Fruit fly (Drosophila melanogaster) whole organism, embryonic: ENCODE measurements around the gene Gycbeta100B.

Experiments used
- Aef1 ChIP-seq: fragments of 200-800 bp; sonication (Bioruptor generic); IDR thresholded peaks from 3 replicates; pipeline ENCODE4 v1.3.6; 2022; ENCODE audit warnings: missing biosample characterization, missing genetic modification characterization
- Atf6 ChIP-seq: fragments of 200-800 bp; sonication (Bioruptor generic); IDR thresholded peaks from 2 replicates; pipeline ENCODE4 v1.3.6; 2022; ENCODE audit warnings: missing biosample characterization, missing genetic modification characterization
- B-H2 ChIP-seq: fragments of 200-800 bp; sonication (Bioruptor generic); optimal IDR thresholded peaks from 2 replicates; lab custom pipeline; 2018; ENCODE audit warnings: missing biosample characterization, mild to moderate bottlenecking, missing genetic modification characterization
- BEAF-32 ChIP-seq: fragments of 200-800 bp; sonication (Bioruptor generic); optimal IDR thresholded peaks from 3 replicates; lab custom pipeline; 2017; ENCODE audit warnings: missing biosample characterization, missing genetic modification characterization, mild to moderate bottlenecking, moderate library complexity, missing genetic modification reagents
- BtbVII ChIP-seq: fragments of 200-800 bp; sonication (Bioruptor generic); optimal IDR thresholded peaks from 3 replicates; lab custom pipeline; 2017; ENCODE audit warnings: missing biosample characterization, mild to moderate bottlenecking, missing genetic modification characterization
- CG10543 ChIP-seq: fragments of 200-800 bp; sonication (Bioruptor generic); optimal IDR thresholded peaks from 3 replicates; lab custom pipeline; 2017; ENCODE audit warnings: missing biosample characterization, mild to moderate bottlenecking, missing genetic modification characterization, moderate library complexity
- CG11085 ChIP-seq: fragments of 200-800 bp; sonication (Bioruptor generic); IDR thresholded peaks from 2 replicates; pipeline ENCODE4 v1.3.6; 2022; ENCODE audit warnings: missing biosample characterization, missing genetic modification characterization
- CG11093 ChIP-seq: fragments of 200-800 bp; sonication (Bioruptor generic); IDR thresholded peaks from 3 replicates; pipeline ENCODE4 v1.3.6; 2022; ENCODE audit warnings: missing biosample characterization, missing genetic modification characterization
- CG12659 ChIP-seq: fragments of 200-800 bp; sonication (Bioruptor generic); optimal IDR thresholded peaks from 3 replicates; lab custom pipeline; 2017; ENCODE audit warnings: mild to moderate bottlenecking, missing biosample characterization, missing genetic modification reagents, missing genetic modification characterization
- CG12769 ChIP-seq: fragments of 200-800 bp; sonication (Bioruptor generic); optimal IDR thresholded peaks from 2 replicates; lab custom pipeline; 2019; ENCODE audit warnings: missing biosample characterization, mild to moderate bottlenecking, missing genetic modification characterization, moderate library complexity
- CG13296 ChIP-seq: fragments of 200-800 bp; sonication (Bioruptor generic); optimal IDR thresholded peaks from 3 replicates; lab custom pipeline; 2018; ENCODE audit warnings: missing biosample characterization, mild to moderate bottlenecking, missing genetic modification characterization
- CG15479 ChIP-seq: fragments of 200-800 bp; sonication (Bioruptor generic); optimal IDR thresholded peaks from 3 replicates; lab custom pipeline; 2019; ENCODE audit warnings: missing biosample characterization, mild to moderate bottlenecking, missing genetic modification characterization, moderate library complexity
- CG15514 ChIP-seq: fragments of 200-800 bp; sonication (Bioruptor generic); optimal IDR thresholded peaks from 3 replicates; lab custom pipeline; 2017; ENCODE audit warnings: missing biosample characterization, missing genetic modification characterization, mild to moderate bottlenecking, moderate library complexity, missing genetic modification reagents
- CG17186 ChIP-seq: fragments of 200-800 bp; sonication (Bioruptor generic); optimal IDR thresholded peaks from 3 replicates; lab custom pipeline; 2017; ENCODE audit warnings: missing biosample characterization, missing genetic modification reagents, missing genetic modification characterization
- CG17359 ChIP-seq: fragments of 200-800 bp; sonication (Bioruptor generic); optimal IDR thresholded peaks from 3 replicates; lab custom pipeline; 2018; ENCODE audit warnings: missing biosample characterization, mild to moderate bottlenecking, missing genetic modification characterization, moderate library complexity
- CG17802 ChIP-seq: fragments of 200-800 bp; sonication (Bioruptor generic); optimal IDR thresholded peaks from 2 replicates; lab custom pipeline; 2018; ENCODE audit warnings: missing biosample characterization, mild to moderate bottlenecking, missing genetic modification characterization, moderate library complexity
- CG17912 ChIP-seq: fragments of 200-800 bp; sonication (Bioruptor generic); optimal IDR thresholded peaks from 2 replicates; lab custom pipeline; 2018; ENCODE audit warnings: missing biosample characterization, mild to moderate bottlenecking, missing genetic modification characterization
- CG30020 ChIP-seq: fragments of 200-800 bp; optimal IDR thresholded peaks from 2 replicates; lab custom pipeline; 2019; ENCODE audit warnings: missing biosample characterization, mild to moderate bottlenecking, missing genetic modification characterization, moderate library complexity
- CG4282 ChIP-seq: fragments of 200-800 bp; sonication (Bioruptor generic); optimal IDR thresholded peaks from 2 replicates; lab custom pipeline; 2016; ENCODE audit warnings: missing biosample characterization, missing genetic modification characterization
- CG43689 ChIP-seq: fragments of 200-800 bp; sonication (Bioruptor generic); IDR thresholded peaks from 2 replicates; pipeline ENCODE4 v1.3.6; 2022; ENCODE audit warnings: missing biosample characterization, missing genetic modification characterization
- CG6683 ChIP-seq: fragments of 200-800 bp; sonication (Bioruptor generic); optimal IDR thresholded peaks from 2 replicates; lab custom pipeline; 2017; ENCODE audit warnings: missing biosample characterization, mild to moderate bottlenecking, missing genetic modification characterization, missing genetic modification reagents
- CG7987 ChIP-seq: fragments of 200-800 bp; sonication (Bioruptor generic); optimal IDR thresholded peaks from 2 replicates; lab custom pipeline; 2018; ENCODE audit warnings: missing biosample characterization, mild to moderate bottlenecking, missing genetic modification characterization, moderate library complexity
- CG8281 ChIP-seq: fragments of 200-800 bp; sonication (Bioruptor generic); optimal IDR thresholded peaks from 2 replicates; lab custom pipeline; 2018; ENCODE audit warnings: missing biosample characterization, mild to moderate bottlenecking, missing genetic modification characterization, moderate library complexity
- CG9727 ChIP-seq: fragments of 200-800 bp; sonication (Bioruptor generic); optimal IDR thresholded peaks from 3 replicates; lab custom pipeline; 2017; ENCODE audit warnings: missing biosample characterization, mild to moderate bottlenecking, missing genetic modification characterization
- CG9797 ChIP-seq: fragments of 200-800 bp; sonication (Bioruptor generic); optimal IDR thresholded peaks from 3 replicates; lab custom pipeline; 2018; ENCODE audit warnings: missing biosample characterization, mild to moderate bottlenecking, missing genetic modification characterization
- CG9817 ChIP-seq: fragments of 200-800 bp; sonication (Bioruptor generic); optimal IDR thresholded peaks from 2 replicates; lab custom pipeline; 2018; ENCODE audit warnings: missing biosample characterization, mild to moderate bottlenecking, missing genetic modification characterization, moderate library complexity
- D19A ChIP-seq: fragments of 200-800 bp; optimal IDR thresholded peaks from 3 replicates; lab custom pipeline; 2019; ENCODE audit warnings: missing biosample characterization, mild to moderate bottlenecking, missing genetic modification characterization, moderate library complexity
- Deaf1 ChIP-seq: fragments of 200-800 bp; optimal IDR thresholded peaks from 3 replicates; lab custom pipeline; 2019; ENCODE audit warnings: missing biosample characterization, mild to moderate bottlenecking, missing genetic modification characterization, moderate library complexity
- Fer2 ChIP-seq: fragments of 200-800 bp; sonication (Bioruptor generic); optimal IDR thresholded peaks from 2 replicates; lab custom pipeline; 2018; ENCODE audit warnings: missing biosample characterization, mild to moderate bottlenecking, missing genetic modification characterization, moderate library complexity
- HLH54F ChIP-seq: fragments of 200-800 bp; sonication (Bioruptor generic); optimal IDR thresholded peaks from 3 replicates; lab custom pipeline; 2016; ENCODE audit warnings: missing biosample characterization, missing genetic modification characterization
- HLHmδ ChIP-seq: fragments of 200-800 bp; sonication (Bioruptor generic); optimal IDR thresholded peaks from 2 replicates; lab custom pipeline; 2018; ENCODE audit warnings: missing biosample characterization, mild to moderate bottlenecking, missing genetic modification characterization, moderate library complexity
- Side ChIP-seq: fragments of 200-800 bp; sonication (Bioruptor generic); optimal IDR thresholded peaks from 2 replicates; lab custom pipeline; 2016; ENCODE audit warnings: missing biosample characterization, missing genetic modification characterization
- Sry-δ ChIP-seq: fragments of 200-800 bp; sonication (Bioruptor generic); optimal IDR thresholded peaks from 2 replicates; lab custom pipeline; 2016; ENCODE audit warnings: missing biosample characterization, missing genetic modification characterization
- bigmax ChIP-seq: fragments of 200-800 bp; sonication (Bioruptor generic); optimal IDR thresholded peaks from 2 replicates; lab custom pipeline; 2018; ENCODE audit warnings: missing biosample characterization, mild to moderate bottlenecking, missing genetic modification characterization
- bsh ChIP-seq, 2 experiments: fragments of 200-800 bp; sonication (Bioruptor generic); optimal IDR thresholded peaks; 2 replicates each; lab custom pipeline; 2017 to 2018; ENCODE audit warnings: mild to moderate bottlenecking in 2 of 2, missing biosample characterization in 2 of 2, missing genetic modification characterization in 2 of 2, moderate library complexity in 1 of 2
- caup ChIP-seq: fragments of 200-800 bp; sonication (Bioruptor generic); optimal IDR thresholded peaks from 3 replicates; lab custom pipeline; 2017; ENCODE audit warnings: missing biosample characterization, mild to moderate bottlenecking, missing genetic modification characterization, moderate library complexity; ENCODE audit not compliant: severe bottlenecking
- disco-r ChIP-seq: fragments of 200-800 bp; sonication (Bioruptor generic); optimal IDR thresholded peaks from 2 replicates; lab custom pipeline; 2016; ENCODE audit warnings: missing biosample characterization, missing genetic modification characterization
- dpn ChIP-seq, 2 experiments: fragments of 200-800 bp; sonication (Bioruptor generic); optimal IDR thresholded peaks; 3 replicates each; lab custom pipeline; 2016; ENCODE audit warnings: missing biosample characterization in 2 of 2, missing genetic modification characterization in 2 of 2
- ewg ChIP-seq: fragments of 200-800 bp; sonication (Bioruptor generic); optimal IDR thresholded peaks from 3 replicates; lab custom pipeline; 2017; ENCODE audit warnings: mild to moderate bottlenecking, missing biosample characterization, missing genetic modification reagents, missing genetic modification characterization
- eyg ChIP-seq: fragments of 200-800 bp; sonication (Bioruptor generic); optimal IDR thresholded peaks from 3 replicates; lab custom pipeline; 2016; ENCODE audit warnings: missing biosample characterization, missing genetic modification characterization
- jumu ChIP-seq: fragments of 200-800 bp; sonication (Bioruptor generic); optimal IDR thresholded peaks from 3 replicates; lab custom pipeline; 2016; ENCODE audit warnings: missing biosample characterization, missing genetic modification characterization
- ken ChIP-seq: fragments of 200-800 bp; sonication (Bioruptor generic); IDR thresholded peaks from 3 replicates; pipeline ENCODE4 v1.3.6; 2022; ENCODE audit warnings: missing biosample characterization, missing genetic modification characterization
- lab ChIP-seq: fragments of 200-800 bp; sonication (Bioruptor generic); optimal IDR thresholded peaks from 3 replicates; lab custom pipeline; 2017; ENCODE audit warnings: missing biosample characterization, missing genetic modification characterization, mild to moderate bottlenecking, moderate library complexity, missing genetic modification reagents
- nau ChIP-seq: fragments of 200-800 bp; sonication (Bioruptor generic); optimal IDR thresholded peaks from 3 replicates; lab custom pipeline; 2017; ENCODE audit warnings: missing biosample characterization, mild to moderate bottlenecking, missing genetic modification characterization, missing genetic modification reagents
- salm ChIP-seq: fragments of 200-800 bp; sonication (Bioruptor generic); optimal IDR thresholded peaks from 2 replicates; lab custom pipeline; 2018; ENCODE audit warnings: missing biosample characterization, mild to moderate bottlenecking, missing genetic modification characterization
- schlank ChIP-seq: fragments of 200-800 bp; sonication (Bioruptor generic); optimal IDR thresholded peaks from 2 replicates; lab custom pipeline; 2018; ENCODE audit warnings: missing biosample characterization, mild to moderate bottlenecking, missing genetic modification characterization

The Gycbeta100B gene

dm6 chr3R:31218997-31219992 lies 85.1 kb downstream of the Gycbeta100B start, which contains the start of gene ATPsynC (continued):
- TF ChIP-seq CG12769 (tag; lab: Kevin White, UChicago), result peak; percentile 63
- peak; percentile 71 for TF ChIP-seq BEAF-32 (GFP tag; lab: Kevin White, UChicago)
- peak; percentile 20 for TF ChIP-seq schlank (tag; lab: Kevin White, UChicago)
- peak; percentile 38 for TF ChIP-seq CG9817 (tag; lab: Kevin White, UChicago)
- TF ChIP-seq CG12659, result peak; percentile 93
- TF ChIP-seq CG9727 (GFP tag; lab: Kevin White, UChicago), result peak; percentile 44
- TF ChIP-seq CG17359, result peak; percentile 14
- peak; percentile 35 for TF ChIP-seq eyg (GFP tag; lab: Kevin White, UChicago)
- TF ChIP-seq nau (GFP tag; lab: Kevin White, UChicago), result peak; percentile 61
- peak; percentile 100 for TF ChIP-seq CG9797 (GFP tag; lab: Kevin White, UChicago)
- TF ChIP-seq CG4282 (GFP tag; lab: Kevin White, UChicago), result no peak
- TF ChIP-seq caup, result peak; percentile 27
- TF ChIP-seq dpn (GFP tag; optimal IDR thresholded peaks at IDR 0.05; lab: Kevin White, UChicago), result peak; percentile 36 to 52
- TF ChIP-seq CG10543 (GFP tag; lab: Kevin White, UChicago), result peak; percentile 76
- TF ChIP-seq CG6683 (GFP tag; lab: Kevin White, UChicago), result peak; percentile 25
- TF ChIP-seq B-H2 (GFP tag; lab: Kevin White, UChicago), result peak; percentile 45
- TF ChIP-seq CG7987, result peak; percentile 53
- peak; percentile 85 for TF ChIP-seq bigmax (GFP tag; lab: Kevin White, UChicago)
- peak; percentile 31 for TF ChIP-seq BtbVII
- TF ChIP-seq ewg, result peak; percentile 51
- peak; percentile 61 for TF ChIP-seq CG13296 (GFP tag; lab: Kevin White, UChicago)
- peak; percentile 78 for TF ChIP-seq CG17802 (tag; lab: Kevin White, UChicago)
- peak; percentile 22 for TF ChIP-seq CG17912 (GFP tag; lab: Kevin White, UChicago)
- TF ChIP-seq salm (tag; lab: Kevin White, UChicago), result no peak
- TF ChIP-seq CG11085, result no peak
- TF ChIP-seq Fer2 (tag; lab: Kevin White, UChicago), result no peak
- peak in 1 of 2 experiments; percentile 53 for TF ChIP-seq bsh (GFP tag; optimal IDR thresholded peaks at IDR 0.05; lab: Kevin White, UChicago)
- peak; percentile 67 for TF ChIP-seq lab (GFP tag; lab: Kevin White, UChicago)
- TF ChIP-seq Atf6 (GFP tag; lab: Robert Waterston, UW), result no peak
- 0 out of 3 replicates have a peak, but pooled peaks have one; percentile 18 for TF ChIP-seq CG11093 (GFP tag; lab: Robert Waterston, UW)
- TF ChIP-seq CG15514, result peak; percentile 94
- TF ChIP-seq HLH54F (GFP tag; lab: Kevin White, UChicago), result peak; percentile 16
- no peak for TF ChIP-seq CG43689 (GFP tag; lab: Robert Waterston, UW)
- TF ChIP-seq CG17186 (GFP tag; lab: Kevin White, UChicago), result peak; percentile 88
- TF ChIP-seq ken, result no peak
- peak; percentile 69 for TF ChIP-seq Sry-δ
- peak; percentile 38 for TF ChIP-seq Deaf1 (tag; lab: Kevin White, UChicago)
- peak; percentile 36 for TF ChIP-seq jumu (GFP tag; lab: Kevin White, UChicago)
- peak; percentile 11 for TF ChIP-seq D19A (tag; lab: Kevin White, UChicago)
- TF ChIP-seq CG15479 (GFP tag; lab: Kevin White, UChicago), result peak; percentile 51
- TF ChIP-seq disco-r (GFP tag; lab: Kevin White, UChicago), result peak; percentile 31
- TF ChIP-seq CG8281 (tag; lab: Kevin White, UChicago), result no peak
- TF ChIP-seq Aef1, result no peak
- peak; percentile 91 for TF ChIP-seq CG30020 (tag; lab: Kevin White, UChicago)
- TF ChIP-seq HLHmδ (GFP tag; lab: Kevin White, UChicago), result peak; percentile 80
- TF ChIP-seq Side, result peak; percentile 45
